Worm (Caenorhabditis elegans) whole organism, young adult: ENCODE results near the gene nspg-14.

Source experiments
- D2030.7 ChIP-seq: fragments of 200-800 bp; sonication (Bioruptor generic); IDR thresholded peaks from 2 replicates; pipeline ENCODE4 v1.3.6; 2022; ENCODE audit warnings: missing genetic modification reagents, missing genetic modification characterization, missing compliant biosample characterization
- F33H1.4 ChIP-seq: fragments of 200-800 bp; sonication (Bioruptor generic); IDR thresholded peaks from 2 replicates; pipeline ENCODE4 v1.3.6; 2022; ENCODE audit warnings: missing genetic modification reagents, missing genetic modification characterization, missing compliant biosample characterization
- F37B4.10 ChIP-seq: fragments of 200-800 bp; sonication (Bioruptor generic); IDR thresholded peaks from 2 replicates; pipeline ENCODE4 v1.3.6; 2022; ENCODE audit warnings: missing genetic modification characterization, missing compliant biosample characterization
- F49E8.2 ChIP-seq: sonication (generic microtip); optimal IDR thresholded peaks from 3 replicates; lab custom pipeline; 2017; ENCODE audit warnings: missing genetic modification characterization, mild to moderate bottlenecking, missing compliant biosample characterization, antibody characterized with exemption, moderate library complexity; ENCODE audit not compliant: insufficient read depth
- F57A8.1 ChIP-seq: fragments of 200-800 bp; sonication (Bioruptor generic); optimal IDR thresholded peaks from 2 replicates; lab custom pipeline; 2018; ENCODE audit warnings: mild to moderate bottlenecking, missing genetic modification characterization, moderate library complexity, missing compliant biosample characterization
- T07F8.4 ChIP-seq: sonication (generic microtip); optimal IDR thresholded peaks from 2 replicates; lab custom pipeline; 2016; ENCODE audit warnings: mild to moderate bottlenecking, missing genetic modification characterization, moderate library complexity, missing compliant biosample characterization
- Y79H2A.3 ChIP-seq: fragments of 200-800 bp; sonication (Bioruptor generic); conservative IDR thresholded peaks from 2 replicates; pipeline ENCODE4 v1.3.6; 2022; ENCODE audit warnings: missing genetic modification reagents, missing genetic modification characterization, missing compliant biosample characterization
- ZK185.1 ChIP-seq: sonication (generic microtip); optimal IDR thresholded peaks from 2 replicates; lab custom pipeline; 2016; ENCODE audit warnings: mild to moderate bottlenecking, missing genetic modification characterization, missing compliant biosample characterization; ENCODE audit not compliant: poor library complexity, severe bottlenecking
- ama-1 ChIP-seq, 3 experiments: fragments of 150-350 bp in 1 of 3; sonication (generic microtip) in 2 of 3; optimal IDR thresholded peaks; 2 replicates each; lab custom pipeline; 2014 to 2018; ENCODE audit warnings: missing biosample characterization in 2 of 3, missing genetic modification characterization in 2 of 3, missing genetic modification reagents in 2 of 3
- attf-6 ChIP-seq: fragments of 200-800 bp; sonication (Bioruptor generic); IDR thresholded peaks from 2 replicates; pipeline ENCODE4 v1.3.6; 2022; ENCODE audit warnings: missing genetic modification reagents, missing genetic modification characterization, missing compliant biosample characterization
- bed-2 ChIP-seq: fragments of 200-800 bp; sonication (Bioruptor generic); IDR thresholded peaks from 2 replicates; pipeline ENCODE4 v1.3.6; 2022; ENCODE audit warnings: missing genetic modification reagents, missing genetic modification characterization, missing compliant biosample characterization
- cebp-1 ChIP-seq, 2 experiments: fragments of 200-800 bp in 1 of 2; sonication (Bioruptor generic) in 1 of 2; sonication (generic microtip) in 1 of 2; IDR thresholded peaks in 1 of 2; optimal IDR thresholded peaks in 1 of 2; 2 replicates each; pipeline versions ENCODE4 v1.3.6 to Lab custom; 2017 to 2022; ENCODE audit warnings: missing compliant biosample characterization in 2 of 2, missing genetic modification characterization in 2 of 2, mild to moderate bottlenecking in 1 of 2, missing genetic modification reagents in 1 of 2, moderate library complexity in 1 of 2
- ceh-40 ChIP-seq: fragments of 200-800 bp; sonication (Bioruptor generic); IDR thresholded peaks from 2 replicates; pipeline ENCODE4 v1.3.6; 2022; ENCODE audit warnings: missing genetic modification characterization, missing compliant biosample characterization
- egl-18 ChIP-seq: fragments of 200-800 bp; sonication (Bioruptor generic); IDR thresholded peaks from 2 replicates; pipeline ENCODE4 v1.3.6; 2022; ENCODE audit warnings: missing genetic modification reagents, missing genetic modification characterization, missing compliant biosample characterization
- him-1 ChIP-seq: sonication (generic microtip); optimal IDR thresholded peaks from 2 replicates; lab custom pipeline; 2016; ENCODE audit warnings: missing genotype, missing genetic modification reagents, missing genetic modification characterization, missing compliant biosample characterization
- hmg-1.2 ChIP-seq: fragments of 200-800 bp; sonication (Bioruptor generic); IDR thresholded peaks from 2 replicates; pipeline ENCODE4 v1.3.6; 2022; ENCODE audit warnings: missing genetic modification reagents, missing genetic modification characterization, missing compliant biosample characterization
- lag-1 ChIP-seq: fragments of 200-800 bp; sonication (Bioruptor generic); IDR thresholded peaks from 2 replicates; pipeline ENCODE4 v1.3.6; 2022; ENCODE audit warnings: missing genetic modification reagents, missing genetic modification characterization, missing compliant biosample characterization
- let-526 ChIP-seq: fragments of 200-800 bp; sonication (Bioruptor generic); IDR thresholded peaks from 2 replicates; pipeline ENCODE4 v1.3.6; 2022; ENCODE audit warnings: missing genetic modification reagents, missing genetic modification characterization, missing compliant biosample characterization
- lin-26 ChIP-seq: fragments of 200-800 bp; sonication (Bioruptor generic); IDR thresholded peaks from 2 replicates; pipeline ENCODE4 v1.3.6; 2022; ENCODE audit warnings: missing genetic modification reagents, missing genetic modification characterization, missing compliant biosample characterization
- lin-35 ChIP-seq, 3 experiments: fragments of 150-350 bp in 2 of 3; sonication (generic microtip) in 1 of 3; optimal IDR thresholded peaks; 2 replicates each; lab custom pipeline; 2014 to 2018; ENCODE audit warnings: missing biosample characterization in 3 of 3, missing genetic modification characterization in 3 of 3, missing genetic modification reagents in 3 of 3
- lsl-1 ChIP-seq: fragments of 200-800 bp; sonication (Bioruptor generic); optimal IDR thresholded peaks from 2 replicates; lab custom pipeline; 2018; ENCODE audit warnings: mild to moderate bottlenecking, missing genetic modification characterization, moderate library complexity, missing compliant biosample characterization
- lsy-27 ChIP-seq: sonication (generic microtip); optimal IDR thresholded peaks from 2 replicates; lab custom pipeline; 2017; ENCODE audit warnings: missing genetic modification characterization, mild to moderate bottlenecking, missing compliant biosample characterization, antibody characterized with exemption, missing genotype, borderline replicate concordance; ENCODE audit not compliant: insufficient read depth
- madf-8 ChIP-seq: fragments of 200-800 bp; sonication (Bioruptor generic); conservative IDR thresholded peaks from 2 replicates; pipeline ENCODE4 v1.3.6; 2022; ENCODE audit warnings: missing genetic modification reagents, missing genetic modification characterization, missing compliant biosample characterization
- nfyb-1 ChIP-seq: fragments of 200-800 bp; sonication (Bioruptor generic); IDR thresholded peaks from 2 replicates; pipeline ENCODE4 v1.3.6; 2022; ENCODE audit warnings: missing genetic modification reagents, missing genetic modification characterization, missing compliant biosample characterization
- nhr-90 ChIP-seq: sonication (generic microtip); optimal IDR thresholded peaks from 2 replicates; lab custom pipeline; 2016; ENCODE audit warnings: missing genotype, mild to moderate bottlenecking, missing genetic modification characterization, missing compliant biosample characterization
- sea-2 ChIP-seq: fragments of 200-800 bp; sonication (Bioruptor generic); IDR thresholded peaks from 2 replicates; pipeline ENCODE4 v1.3.6; 2022; ENCODE audit warnings: missing genetic modification characterization, missing compliant biosample characterization
- somi-1 ChIP-seq: fragments of 200-800 bp; sonication (Bioruptor generic); optimal IDR thresholded peaks from 2 replicates; lab custom pipeline; 2018; ENCODE audit warnings: mild to moderate bottlenecking, missing genetic modification characterization, missing compliant biosample characterization
- sptf-2 ChIP-seq: fragments of 200-800 bp; sonication (Bioruptor generic); optimal IDR thresholded peaks from 2 replicates; lab custom pipeline; 2018; ENCODE audit warnings: mild to moderate bottlenecking, missing genetic modification characterization, missing compliant biosample characterization
- ztf-28 ChIP-seq: fragments of 200-800 bp; sonication (Bioruptor generic); IDR thresholded peaks from 2 replicates; pipeline ENCODE4 v1.3.6; 2022; ENCODE audit warnings: missing genetic modification reagents, missing genetic modification characterization, missing compliant biosample characterization
- ztf-3 ChIP-seq: fragments of 200-800 bp; sonication (Bioruptor generic); optimal IDR thresholded peaks from 2 replicates; lab custom pipeline; 2018; ENCODE audit warnings: mild to moderate bottlenecking, missing genetic modification characterization, missing compliant biosample characterization

The nspg-14 gene

ce11 chrX:5216063-5216462 lies 36.8 kb upstream of the nspg-14 start, which contains the start of gene hrpa-2:
Gene hrpa-2, plus strand, starts transcription at chrX:5216363.
- TF ChIP-seq madf-8 (GFP tag; lab: Robert Waterston, UW) (no peak), him-1 (tag; lab: Kevin White, UChicago) (no peak), lin-35 (GFP tag; optimal IDR thresholded peaks at IDR 0.05; lab: Kevin White, UChicago) (no peak), ztf-3 (GFP tag; lab: Kevin White, UChicago) (no peak), ZK185.1 (tag; lab: Kevin White, UChicago) (no peak), bed-2 (GFP tag; lab: Robert Waterston, UW) (no peak), ama-1 (optimal IDR thresholded peaks at IDR 0.05; lab: Kevin White, UChicago) (no peak), ama-1 (GFP tag; optimal IDR thresholded peaks at IDR 0.05; lab: Kevin White, UChicago) (no peak), F33H1.4 (GFP tag; lab: Robert Waterston, UW) (no peak)

ce11 chrX:5218323-5218722 lies 34.5 kb upstream of the nspg-14 start:
- TF ChIP-seq ama-1 (optimal IDR thresholded peaks at IDR 0.05; lab: Kevin White, UChicago), result no peak
- no peak for TF ChIP-seq ama-1 (GFP tag; optimal IDR thresholded peaks at IDR 0.05; lab: Kevin White, UChicago)
- TF ChIP-seq T07F8.4 (tag; lab: Kevin White, UChicago), result no peak
- no peak for TF ChIP-seq sea-2 (GFP tag; lab: Robert Waterston, UW)
- no peak for TF ChIP-seq lag-1 (GFP tag; lab: Robert Waterston, UW)
- TF ChIP-seq let-526 (GFP tag; lab: Robert Waterston, UW), result no peak
- no peak for TF ChIP-seq F49E8.2
- no peak for TF ChIP-seq hmg-1.2 (GFP tag; lab: Robert Waterston, UW)
- no peak for TF ChIP-seq sptf-2 (GFP tag; lab: Kevin White, UChicago)
- TF ChIP-seq ztf-28 (GFP tag; lab: Robert Waterston, UW), result no peak
- TF ChIP-seq ceh-40 (GFP tag; lab: Robert Waterston, UW), result no peak
- TF ChIP-seq cebp-1 (GFP tag; IDR thresholded peaks at IDR 0.05; lab: Robert Waterston, UW), result no peak
- TF ChIP-seq cebp-1 (tag; optimal IDR thresholded peaks at IDR 0.05; lab: Kevin White, UChicago), result no peak
- no peak for TF ChIP-seq F37B4.10 (GFP tag; lab: Robert Waterston, UW)
- TF ChIP-seq attf-6 (GFP tag; lab: Robert Waterston, UW), result no peak
- TF ChIP-seq D2030.7, result no peak
- no peak for TF ChIP-seq F57A8.1 (GFP tag; lab: Kevin White, UChicago)
- no peak for TF ChIP-seq nfyb-1 (GFP tag; lab: Robert Waterston, UW)

- TF ChIP-seq somi-1 (GFP tag; lab: Kevin White, UChicago), result no peak
- TF ChIP-seq madf-8 (GFP tag; lab: Robert Waterston, UW), result no peak
- no peak for TF ChIP-seq egl-18 (GFP tag; lab: Robert Waterston, UW)
- no peak for TF ChIP-seq lsl-1 (GFP tag; lab: Kevin White, UChicago)
- TF ChIP-seq lin-26, result no peak
Observed at ce11 chrX:5226265-5226664, 26.6 kb upstream of the nspg-14 start, which contains the start of gene H28G03.3. Gene H28G03.3, minus strand, starts transcription at chrX:5226365.

- TF ChIP-seq lsy-27 (tag; lab: Kevin White, UChicago), result no peak
- TF ChIP-seq bed-2 (GFP tag; lab: Robert Waterston, UW), result no peak
- TF ChIP-seq nhr-90, result no peak
- no peak for TF ChIP-seq Y79H2A.3
Observed at ce11 chrX:5238246-5238645, 14.6 kb upstream of the nspg-14 start.
